Fruit fly (Drosophila melanogaster): ENCODE data around the gene CG43814.

DNA sequence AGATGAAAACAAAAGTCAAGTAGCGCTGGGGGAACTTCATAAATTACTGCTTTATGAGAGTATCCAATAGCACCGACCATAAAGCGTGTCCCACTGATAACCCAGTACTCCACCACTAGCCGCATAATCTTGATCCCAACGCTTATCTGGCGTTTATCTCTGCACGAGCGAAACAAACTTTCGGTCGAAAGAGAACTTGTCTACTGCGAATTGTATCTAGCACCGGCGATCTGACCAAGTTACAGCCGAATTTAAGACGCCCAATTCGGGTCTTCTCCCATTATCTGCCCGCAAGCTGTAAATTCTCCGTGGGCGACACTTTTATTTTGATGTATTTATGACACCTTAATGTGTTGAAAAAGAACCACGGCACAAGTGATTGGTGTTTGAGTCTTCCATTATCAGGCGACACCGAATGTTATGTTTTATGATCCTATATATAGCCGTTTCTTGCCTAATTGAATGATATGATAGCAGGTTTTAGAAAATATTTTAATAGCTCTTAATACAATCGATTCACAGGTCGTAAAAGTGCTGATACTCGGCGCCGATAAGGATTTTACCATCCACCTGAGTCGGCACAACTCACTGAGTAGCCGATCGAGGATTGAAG, 15.3 kb downstream of the CG43814 start:
- TF ChIP-seq usp (GFP tag; optimal IDR thresholded peaks at IDR 0.05) (no peak), pan (optimal IDR thresholded peaks at IDR 0.05) (no peak), CG8478 (optimal IDR thresholded peaks at IDR 0.05) (no peak), psq (optimal IDR thresholded peaks at IDR 0.05) (no peak), EcR (GFP tag; optimal IDR thresholded peaks at IDR 0.05) (no peak), Dll (optimal IDR thresholded peaks at IDR 0.05) (no peak)
